Fruit fly (Drosophila melanogaster) whole organism, embryonic: ENCODE measurements around the gene Miga.
A peak's percentile ranks its signal among the peaks of the same experiment; 100 is the strongest.

Experiments used
- ATbp ChIP-seq: fragments of 200-800 bp; sonication (Bioruptor generic); optimal IDR thresholded peaks from 2 replicates; lab custom pipeline; 2017; ENCODE audit warnings: missing biosample characterization, mild to moderate bottlenecking, missing genetic modification characterization, missing genetic modification reagents
- CG10209 ChIP-seq: fragments of 200-800 bp; sonication (Bioruptor generic); optimal IDR thresholded peaks from 3 replicates; lab custom pipeline; 2017; ENCODE audit warnings: missing biosample characterization, mild to moderate bottlenecking, missing genetic modification characterization, missing genetic modification reagents
- CG10543 ChIP-seq: fragments of 200-800 bp; sonication (Bioruptor generic); optimal IDR thresholded peaks from 3 replicates; lab custom pipeline; 2017; ENCODE audit warnings: missing biosample characterization, mild to moderate bottlenecking, missing genetic modification characterization, moderate library complexity
- CG13624 ChIP-seq: fragments of 200-800 bp; sonication (Bioruptor generic); optimal IDR thresholded peaks from 2 replicates; lab custom pipeline; 2016; ENCODE audit warnings: missing biosample characterization, missing genetic modification characterization
- CG15073 ChIP-seq: fragments of 200-800 bp; sonication (Bioruptor generic); optimal IDR thresholded peaks from 2 replicates; lab custom pipeline; 2016; ENCODE audit warnings: missing biosample characterization, missing genetic modification characterization
- CG15479 ChIP-seq: fragments of 200-800 bp; sonication (Bioruptor generic); optimal IDR thresholded peaks from 3 replicates; lab custom pipeline; 2019; ENCODE audit warnings: missing biosample characterization, mild to moderate bottlenecking, missing genetic modification characterization, moderate library complexity
- CG15696 ChIP-seq: fragments of 200-800 bp; sonication (Bioruptor generic); optimal IDR thresholded peaks from 2 replicates; lab custom pipeline; 2019; ENCODE audit warnings: missing biosample characterization, mild to moderate bottlenecking, missing genetic modification characterization, moderate library complexity
- CG17385 ChIP-seq: fragments of 200-800 bp; sonication (Bioruptor generic); optimal IDR thresholded peaks from 3 replicates; lab custom pipeline; 2018; ENCODE audit warnings: missing biosample characterization, mild to moderate bottlenecking, missing genetic modification characterization
- CG2889 ChIP-seq: fragments of 200-800 bp; sonication (Bioruptor generic); IDR thresholded peaks from 3 replicates; pipeline ENCODE4 v1.3.6; 2022; ENCODE audit warnings: missing biosample characterization, missing genetic modification characterization
- CG30403 ChIP-seq: fragments of 200-800 bp; sonication (Bioruptor generic); optimal IDR thresholded peaks from 3 replicates; lab custom pipeline; 2016; ENCODE audit warnings: missing biosample characterization, missing genetic modification characterization
- CG32767 ChIP-seq: fragments of 200-800 bp; sonication (Bioruptor generic); IDR thresholded peaks from 2 replicates; pipeline ENCODE4 v1.3.6; 2022; ENCODE audit warnings: missing biosample characterization, missing genetic modification characterization
- CG4404 ChIP-seq: fragments of 200-800 bp; sonication (Bioruptor generic); IDR thresholded peaks from 2 replicates; pipeline ENCODE4 v1.3.6; 2022; ENCODE audit warnings: missing biosample characterization, missing genetic modification characterization
- CG6854 ChIP-seq: fragments of 200-800 bp; sonication (Bioruptor generic); optimal IDR thresholded peaks from 3 replicates; lab custom pipeline; 2017; ENCODE audit warnings: missing biosample characterization, mild to moderate bottlenecking, missing genetic modification characterization
- CG7987 ChIP-seq: fragments of 200-800 bp; sonication (Bioruptor generic); optimal IDR thresholded peaks from 2 replicates; lab custom pipeline; 2018; ENCODE audit warnings: missing biosample characterization, mild to moderate bottlenecking, missing genetic modification characterization, moderate library complexity
- CG8765 ChIP-seq: fragments of 200-800 bp; sonication (Bioruptor generic); IDR thresholded peaks from 2 replicates; pipeline ENCODE4 v1.3.6; 2022; ENCODE audit warnings: missing biosample characterization, missing genetic modification characterization
- Dad ChIP-seq: fragments of 200-800 bp; sonication (Bioruptor generic); optimal IDR thresholded peaks from 3 replicates; lab custom pipeline; 2016; ENCODE audit warnings: missing biosample characterization, missing genetic modification characterization
- Dip3 ChIP-seq: fragments of 200-800 bp; sonication (Bioruptor generic); optimal IDR thresholded peaks from 3 replicates; lab custom pipeline; 2016; ENCODE audit warnings: missing biosample characterization, missing genetic modification characterization
- E2f2 ChIP-seq: fragments of 200-800 bp; sonication (Bioruptor generic); IDR thresholded peaks from 2 replicates; pipeline ENCODE4 v1.3.6; 2022; ENCODE audit warnings: missing biosample characterization, missing genetic modification characterization
- Eip74EF ChIP-seq, 2 experiments: fragments of 200-800 bp in 1 of 2; fragments of >200 bp in 1 of 2; sonication (Bioruptor generic) in 1 of 2; optimal IDR thresholded peaks; 2 replicates each; lab custom pipeline; 2017 to 2019; ENCODE audit warnings: missing biosample characterization in 2 of 2, missing genetic modification characterization in 2 of 2, mild to moderate bottlenecking in 1 of 2, moderate library complexity in 1 of 2
- Hmr ChIP-seq: fragments of 200-800 bp; sonication (Bioruptor generic); optimal IDR thresholded peaks from 3 replicates; lab custom pipeline; 2017; ENCODE audit warnings: mild to moderate bottlenecking, missing biosample characterization, missing genetic modification reagents, missing genetic modification characterization
- Hmx ChIP-seq: fragments of 200-800 bp; sonication (Bioruptor generic); optimal IDR thresholded peaks from 2 replicates; lab custom pipeline; 2016; ENCODE audit warnings: missing biosample characterization, missing genetic modification characterization
- Hr78 ChIP-seq, 2 experiments: fragments of 200-800 bp in 1 of 2; fragments of >200 bp in 1 of 2; sonication (Bioruptor generic) in 1 of 2; optimal IDR thresholded peaks; 2 replicates each; lab custom pipeline; 2017 to 2019; ENCODE audit warnings: missing biosample characterization in 2 of 2, missing genetic modification characterization in 2 of 2, mild to moderate bottlenecking in 1 of 2, moderate library complexity in 1 of 2
- Nf-YC ChIP-seq: fragments of 200-800 bp; optimal IDR thresholded peaks from 3 replicates; lab custom pipeline; 2019; ENCODE audit warnings: missing biosample characterization, mild to moderate bottlenecking, missing genetic modification characterization, moderate library complexity
- Pdp1 ChIP-seq, 2 experiments: fragments of 200-800 bp; sonication (Bioruptor generic); optimal IDR thresholded peaks; 3 replicates each; lab custom pipeline; 2016; ENCODE audit warnings: missing biosample characterization in 2 of 2, missing genetic modification characterization in 2 of 2, mild to moderate bottlenecking in 1 of 2, moderate library complexity in 1 of 2
- Sry-δ ChIP-seq: fragments of 200-800 bp; sonication (Bioruptor generic); optimal IDR thresholded peaks from 2 replicates; lab custom pipeline; 2016; ENCODE audit warnings: missing biosample characterization, missing genetic modification characterization
- Ssrp ChIP-seq: fragments of 200-800 bp; sonication (Bioruptor generic); optimal IDR thresholded peaks from 2 replicates; lab custom pipeline; 2018; ENCODE audit warnings: missing biosample characterization, mild to moderate bottlenecking, missing genetic modification characterization, moderate library complexity
- ac ChIP-seq: fragments of 200-800 bp; sonication (Bioruptor generic); optimal IDR thresholded peaks from 3 replicates; lab custom pipeline; 2017; ENCODE audit warnings: missing biosample characterization, mild to moderate bottlenecking, missing genetic modification characterization
- aop ChIP-seq: fragments of 200-800 bp; sonication (Bioruptor generic); IDR thresholded peaks from 2 replicates; pipeline ENCODE4 v1.3.6; 2022; ENCODE audit warnings: missing biosample characterization, missing genetic modification characterization
- bab2 ChIP-seq: fragments of 200-800 bp; sonication (Bioruptor generic); optimal IDR thresholded peaks from 2 replicates; lab custom pipeline; 2016; ENCODE audit warnings: missing biosample characterization, missing genetic modification characterization
- bcd ChIP-seq: fragments of 200-800 bp; sonication (Bioruptor generic); optimal IDR thresholded peaks from 2 replicates; lab custom pipeline; 2017; ENCODE audit warnings: missing biosample characterization, mild to moderate bottlenecking, missing genetic modification characterization
- chm ChIP-seq: fragments of 200-800 bp; sonication (Bioruptor generic); IDR thresholded peaks from 2 replicates; pipeline ENCODE4 v1.3.6; 2022; ENCODE audit warnings: missing biosample characterization, missing genetic modification characterization
- eve ChIP-seq, 2 experiments: fragments of >200 bp; optimal IDR thresholded peaks; 2 replicates each; lab custom pipeline; 2017; ENCODE audit warnings: missing biosample characterization in 2 of 2, missing genetic modification characterization in 2 of 2
- exex ChIP-seq: fragments of 200-800 bp; sonication (Bioruptor generic); optimal IDR thresholded peaks from 4 replicates; lab custom pipeline; 2018; ENCODE audit warnings: missing biosample characterization, mild to moderate bottlenecking, missing genetic modification characterization, moderate library complexity
- ftz-f1 ChIP-seq: fragments of 200-800 bp; sonication (Bioruptor generic); optimal IDR thresholded peaks from 2 replicates; lab custom pipeline; 2016; ENCODE audit warnings: missing biosample characterization, missing genetic modification characterization
- gsb ChIP-seq: fragments of 200-800 bp; sonication (Bioruptor generic); IDR thresholded peaks from 2 replicates; pipeline ENCODE4 v1.3.6; 2022; ENCODE audit warnings: missing biosample characterization, missing genetic modification characterization
- jigr1 ChIP-seq: fragments of 200-800 bp; sonication (Bioruptor generic); IDR thresholded peaks from 3 replicates; pipeline ENCODE4 v1.3.6; 2022; ENCODE audit warnings: missing biosample characterization, missing genetic modification characterization
- lab ChIP-seq: fragments of 200-800 bp; sonication (Bioruptor generic); optimal IDR thresholded peaks from 3 replicates; lab custom pipeline; 2017; ENCODE audit warnings: missing biosample characterization, missing genetic modification characterization, mild to moderate bottlenecking, moderate library complexity, missing genetic modification reagents
- mirr ChIP-seq: fragments of 200-800 bp; sonication (Bioruptor generic); optimal IDR thresholded peaks from 3 replicates; lab custom pipeline; 2018; ENCODE audit warnings: missing biosample characterization, mild to moderate bottlenecking, missing genetic modification characterization
- nerfin-1 ChIP-seq: fragments of 200-800 bp; sonication (Bioruptor generic); optimal IDR thresholded peaks from 3 replicates; lab custom pipeline; 2019; ENCODE audit warnings: missing biosample characterization, mild to moderate bottlenecking, missing genetic modification characterization, moderate library complexity
- otp ChIP-seq: fragments of 200-800 bp; sonication (Bioruptor generic); IDR thresholded peaks from 3 replicates; pipeline ENCODE4, ENCODE4 v1.3.6; 2022; ENCODE audit warnings: missing biosample characterization, missing genetic modification characterization
- pros ChIP-seq: fragments of 200-800 bp; sonication (Bioruptor generic); optimal IDR thresholded peaks from 3 replicates; lab custom pipeline; 2019; ENCODE audit warnings: missing biosample characterization, mild to moderate bottlenecking, missing genetic modification characterization, moderate library complexity
- sd ChIP-seq: fragments of 200-800 bp; sonication (Bioruptor generic); optimal IDR thresholded peaks from 3 replicates; lab custom pipeline; 2018; ENCODE audit warnings: missing biosample characterization, mild to moderate bottlenecking, missing genetic modification characterization, moderate library complexity
- sens ChIP-seq: fragments of 200-800 bp; sonication (Bioruptor generic); peaks from one replicate; lab custom pipeline; 2016; ENCODE audit warnings: missing biosample characterization, missing genetic modification characterization
- sqz ChIP-seq: fragments of 200-800 bp; sonication (Bioruptor generic); optimal IDR thresholded peaks from 3 replicates; lab custom pipeline; 2018; ENCODE audit warnings: missing biosample characterization, mild to moderate bottlenecking, missing genetic modification characterization
- toy ChIP-seq: fragments of 200-800 bp; sonication (Bioruptor generic); IDR thresholded peaks from 2 replicates; pipeline ENCODE4 v1.3.6; 2022; ENCODE audit warnings: missing biosample characterization, missing genetic modification characterization
- trem ChIP-seq: fragments of 200-800 bp; optimal IDR thresholded peaks from 3 replicates; lab custom pipeline; 2019; ENCODE audit warnings: missing biosample characterization, mild to moderate bottlenecking, missing genetic modification characterization, moderate library complexity
- z ChIP-seq: fragments of 200-800 bp; sonication (Bioruptor generic); IDR thresholded peaks from 3 replicates; pipeline ENCODE4 v1.3.6; 2022; ENCODE audit warnings: missing biosample characterization, missing genetic modification characterization

Gene Miga

dm6 chrX:8412197-8413160, 25.1 kb downstream of the Miga start (continued):
- TF ChIP-seq CG32767 (GFP tag; lab: Robert Waterston, UW) (0 out of 2 replicates have a peak, but pooled peaks have one; percentile 11), ftz-f1 (GFP tag; lab: Kevin White, UChicago) (peak; percentile 17), ac (GFP tag; lab: Kevin White, UChicago) (no peak), CG15479 (GFP tag; lab: Kevin White, UChicago) (peak; percentile 86), sens (peak; percentile 6), sqz (GFP tag; lab: Kevin White, UChicago) (peak; percentile 75), CG7987 (GFP tag; lab: Kevin White, UChicago) (peak; percentile 26), eve (GFP tag; optimal IDR thresholded peaks at IDR 0.05; lab: Kevin White, UChicago) (no peak), CG10209 (GFP tag; lab: Kevin White, UChicago) (peak; percentile 1), jigr1 (GFP tag; lab: Robert Waterston, UW) (no peak), CG2889 (GFP tag; lab: Robert Waterston, UW) (no peak), bcd (GFP tag; lab: Kevin White, UChicago) (no peak), pros (GFP tag; lab: Kevin White, UChicago) (peak; percentile 76), CG10543 (GFP tag; lab: Kevin White, UChicago) (peak; percentile 68), otp (no peak), CG13624 (no peak), Hmr (GFP tag; lab: Kevin White, UChicago) (peak; percentile 4), CG17385 (GFP tag; lab: Kevin White, UChicago) (peak; percentile 73), z (GFP tag; lab: Robert Waterston, UW) (0 out of 3 replicates have a peak, but pooled peaks have one; percentile 34), CG30403 (GFP tag; lab: Kevin White, UChicago) (no peak), sd (peak; percentile 16), nerfin-1 (tag; lab: Kevin White, UChicago) (no peak), Hmx (no peak), ATbp (GFP tag; lab: Kevin White, UChicago) (peak; percentile 3), mirr (GFP tag; lab: Kevin White, UChicago) (peak; percentile 79), aop (GFP tag; lab: Robert Waterston, UW) (no peak), Eip74EF (GFP tag; optimal IDR thresholded peaks at IDR 0.05; lab: Kevin White, UChicago) (peak in 1 of 2 experiments; percentile 76), bab2 (GFP tag; lab: Kevin White, UChicago) (no peak), Ssrp (tag; lab: Kevin White, UChicago) (no peak), Nf-YC (peak; percentile 31), exex (tag; lab: Kevin White, UChicago) (peak; percentile 41), CG4404 (GFP tag; lab: Robert Waterston, UW) (no peak), lab (peak; percentile 49), toy (GFP tag; lab: Robert Waterston, UW) (no peak), Dad (no peak), chm (GFP tag; lab: Robert Waterston, UW) (no peak), Pdp1 (GFP tag; optimal IDR thresholded peaks at IDR 0.05; lab: Kevin White, UChicago) (peak in 1 of 2 experiments; percentile 96), Dip3 (GFP tag; lab: Kevin White, UChicago) (no peak), trem (no peak), E2f2 (GFP tag; lab: Robert Waterston, UW) (no peak), CG6854 (peak; percentile 9), CG15073 (peak; percentile 71), CG8765 (GFP tag; lab: Robert Waterston, UW) (0 out of 2 replicates have a peak, but pooled peaks have one; percentile 7), gsb (no peak), Hr78 (GFP tag; optimal IDR thresholded peaks at IDR 0.05; lab: Kevin White, UChicago) (peak in 1 of 2 experiments; percentile 56), Sry-δ (GFP tag; lab: Kevin White, UChicago) (no peak), CG15696 (tag; lab: Kevin White, UChicago) (no peak)
